Worm (Caenorhabditis elegans) whole organism, mixed stage, embryonic: ENCODE data around the gene ctsa-1.2.
A peak's percentile ranks its signal among the peaks of the same experiment; 100 is the strongest.

Experiments used
- M03D4.4 ChIP-seq: sonication (generic microtip); optimal IDR thresholded peaks from 2 replicates; lab custom pipeline; 2017; ENCODE audit warnings: mild to moderate bottlenecking, missing genetic modification characterization, missing compliant biosample characterization
- bed-3 ChIP-seq: fragments of 200-800 bp; sonication (Bioruptor generic); optimal IDR thresholded peaks from 3 replicates; lab custom pipeline; 2018; ENCODE audit warnings: mild to moderate bottlenecking, missing genetic modification characterization, moderate library complexity, missing compliant biosample characterization
- blmp-1 ChIP-seq: fragments of 150-350 bp; optimal IDR thresholded peaks from 2 replicates; lab custom pipeline; 2014; ENCODE audit warnings: missing biosample characterization, missing genetic modification characterization
- ceh-39 ChIP-seq: fragments of 150-350 bp; optimal IDR thresholded peaks from 2 replicates; lab custom pipeline; 2014; ENCODE audit warnings: missing biosample characterization, missing genetic modification characterization
- ceh-43 ChIP-seq: fragments of 200-800 bp; sonication (Bioruptor generic); optimal IDR thresholded peaks from 2 replicates; lab custom pipeline; 2018; ENCODE audit warnings: mild to moderate bottlenecking, missing genetic modification characterization, moderate library complexity, missing compliant biosample characterization
- ceh-83 ChIP-seq: fragments of 200-800 bp; sonication (Bioruptor generic); optimal IDR thresholded peaks from 2 replicates; lab custom pipeline; 2018; ENCODE audit warnings: mild to moderate bottlenecking, missing genetic modification characterization, missing compliant biosample characterization
- ces-1 ChIP-seq: fragments of 150-350 bp; optimal IDR thresholded peaks from 2 replicates; lab custom pipeline; 2014; ENCODE audit warnings: missing biosample characterization, missing genetic modification reagents, missing genetic modification characterization
- cnd-1 ChIP-seq: fragments of 200-800 bp; sonication (Bioruptor generic); optimal IDR thresholded peaks from 2 replicates; lab custom pipeline; 2018; ENCODE audit warnings: mild to moderate bottlenecking, missing genetic modification characterization, missing compliant biosample characterization
- drap-1 ChIP-seq: fragments of 200-800 bp; sonication (Bioruptor generic); optimal IDR thresholded peaks from 3 replicates; lab custom pipeline; 2018; ENCODE audit warnings: mild to moderate bottlenecking, missing genetic modification characterization, missing compliant biosample characterization
- elt-1 ChIP-seq: sonication (generic microtip); optimal IDR thresholded peaks from 2 replicates; lab custom pipeline; 2017; ENCODE audit warnings: missing genetic modification characterization, mild to moderate bottlenecking, missing compliant biosample characterization, antibody characterized with exemption, moderate library complexity, borderline replicate concordance; ENCODE audit not compliant: insufficient read depth
- elt-3 ChIP-seq: fragments of 150-350 bp; optimal IDR thresholded peaks from 2 replicates; lab custom pipeline; 2014; ENCODE audit warnings: missing biosample characterization, missing genetic modification characterization
- flh-1 ChIP-seq: fragments of 200-800 bp; sonication (Bioruptor generic); optimal IDR thresholded peaks from 2 replicates; lab custom pipeline; 2018; ENCODE audit warnings: mild to moderate bottlenecking, missing genetic modification characterization, moderate library complexity, missing compliant biosample characterization
- ham-2 ChIP-seq: fragments of 200-800 bp; sonication (Bioruptor generic); optimal IDR thresholded peaks from 2 replicates; lab custom pipeline; 2018; ENCODE audit warnings: mild to moderate bottlenecking, missing genetic modification characterization, missing compliant biosample characterization
- hlh-1 ChIP-seq: fragments of 150-350 bp; optimal IDR thresholded peaks from 2 replicates; lab custom pipeline; 2014; ENCODE audit warnings: missing biosample characterization, missing genetic modification reagents, missing genetic modification characterization
- lin-13 ChIP-seq: fragments of 150-350 bp; optimal IDR thresholded peaks from 2 replicates; lab custom pipeline; 2014; ENCODE audit warnings: missing biosample characterization, missing genetic modification characterization
- lin-32 ChIP-seq: fragments of 200-800 bp; sonication (Bioruptor generic); optimal IDR thresholded peaks from 2 replicates; lab custom pipeline; 2018; ENCODE audit warnings: mild to moderate bottlenecking, missing genetic modification characterization, missing compliant biosample characterization
- lsy-2 ChIP-seq: fragments of 150-350 bp; optimal IDR thresholded peaks from 2 replicates; lab custom pipeline; 2014; ENCODE audit warnings: missing biosample characterization, missing genetic modification characterization
- mep-1 ChIP-seq: fragments of 150-350 bp; optimal IDR thresholded peaks from 2 replicates; lab custom pipeline; 2017; ENCODE audit warnings: missing biosample characterization, missing genetic modification reagents, missing genetic modification characterization, inconsistent platforms
- mls-2 ChIP-seq: sonication (generic microtip); optimal IDR thresholded peaks from 2 replicates; lab custom pipeline; 2016; ENCODE audit warnings: mild to moderate bottlenecking, missing genetic modification characterization, moderate library complexity, missing compliant biosample characterization
- nhr-12 ChIP-seq: fragments of 150-350 bp; optimal IDR thresholded peaks from 2 replicates; lab custom pipeline; 2014; ENCODE audit warnings: missing biosample characterization, missing genetic modification characterization
- nhr-2 ChIP-seq: fragments of 150-350 bp; optimal IDR thresholded peaks from 2 replicates; lab custom pipeline; 2014; ENCODE audit warnings: missing biosample characterization, missing genetic modification characterization
- nhr-237 ChIP-seq: fragments of 150-350 bp; optimal IDR thresholded peaks from 2 replicates; lab custom pipeline; 2014; ENCODE audit warnings: missing biosample characterization, missing genetic modification characterization
- nhr-28 ChIP-seq: fragments of 150-350 bp; optimal IDR thresholded peaks from 2 replicates; lab custom pipeline; 2014; ENCODE audit warnings: missing biosample characterization, missing genetic modification characterization
- pha-4 ChIP-seq: fragments of 150-350 bp; optimal IDR thresholded peaks from 2 replicates; lab custom pipeline; 2018; ENCODE audit warnings: missing biosample characterization, missing genetic modification reagents, missing genetic modification characterization
- sem-2 ChIP-seq: fragments of 200-800 bp; sonication (Bioruptor generic); optimal IDR thresholded peaks from 2 replicates; lab custom pipeline; 2018; ENCODE audit warnings: mild to moderate bottlenecking, missing genetic modification characterization, missing compliant biosample characterization
- snpc-4 ChIP-seq: fragments of 150-350 bp; optimal IDR thresholded peaks from 2 replicates; lab custom pipeline; 2014; ENCODE audit warnings: missing biosample characterization, missing genetic modification characterization
- sptf-1 ChIP-seq: sonication (generic microtip); optimal IDR thresholded peaks from 2 replicates; lab custom pipeline; 2017; ENCODE audit warnings: mild to moderate bottlenecking, missing genetic modification characterization, moderate library complexity, missing compliant biosample characterization
- tbx-8 ChIP-seq: fragments of 200-800 bp; sonication (Bioruptor generic); optimal IDR thresholded peaks from 2 replicates; lab custom pipeline; 2018; ENCODE audit warnings: mild to moderate bottlenecking, missing genetic modification characterization, moderate library complexity, missing compliant biosample characterization
- unc-120 ChIP-seq: sonication (generic microtip); optimal IDR thresholded peaks from 2 replicates; lab custom pipeline; 2017; ENCODE audit warnings: missing genetic modification characterization, missing compliant biosample characterization; ENCODE audit not compliant: poor library complexity, severe bottlenecking
- unc-39 ChIP-seq: fragments of 150-350 bp; optimal IDR thresholded peaks from 2 replicates; lab custom pipeline; 2014; ENCODE audit warnings: missing biosample characterization, missing genetic modification characterization
- unc-62 ChIP-seq: fragments of 150-350 bp; optimal IDR thresholded peaks from 2 replicates; lab custom pipeline; 2014; ENCODE audit warnings: missing biosample characterization, missing genetic modification reagents, missing genetic modification characterization
- zip-8 ChIP-seq: fragments of 150-350 bp; optimal IDR thresholded peaks from 2 replicates; lab custom pipeline; 2014; ENCODE audit warnings: missing biosample characterization, missing genetic modification characterization
- ztf-11 ChIP-seq: fragments of 150-350 bp; optimal IDR thresholded peaks from 2 replicates; lab custom pipeline; 2014; ENCODE audit warnings: missing biosample characterization, missing genetic modification characterization

The ctsa-1.2 gene

DNA sequence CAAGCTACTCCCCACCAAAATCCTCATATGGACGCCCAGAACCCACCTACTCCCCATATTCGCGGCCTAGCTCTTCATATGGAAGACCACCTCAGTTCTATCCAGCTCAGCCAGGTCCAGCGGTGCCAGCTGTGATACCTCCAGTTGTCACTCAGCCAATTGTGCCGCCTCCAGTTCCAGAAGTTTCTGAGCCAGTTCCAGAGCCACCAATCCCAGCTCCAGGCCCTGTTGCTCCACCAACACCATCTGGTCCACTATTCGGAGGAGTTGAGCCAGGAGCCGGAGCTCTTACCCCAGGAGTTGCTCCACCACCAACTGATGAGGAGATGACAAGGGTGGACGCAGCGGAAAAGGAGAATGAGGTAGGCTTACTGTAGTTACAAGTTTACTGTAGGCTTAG is 17.6 kb upstream of the ctsa-1.2 start:
- TF ChIP-seq nhr-237 = no peak
- TF ChIP-seq nhr-28 = no peak

DNA sequence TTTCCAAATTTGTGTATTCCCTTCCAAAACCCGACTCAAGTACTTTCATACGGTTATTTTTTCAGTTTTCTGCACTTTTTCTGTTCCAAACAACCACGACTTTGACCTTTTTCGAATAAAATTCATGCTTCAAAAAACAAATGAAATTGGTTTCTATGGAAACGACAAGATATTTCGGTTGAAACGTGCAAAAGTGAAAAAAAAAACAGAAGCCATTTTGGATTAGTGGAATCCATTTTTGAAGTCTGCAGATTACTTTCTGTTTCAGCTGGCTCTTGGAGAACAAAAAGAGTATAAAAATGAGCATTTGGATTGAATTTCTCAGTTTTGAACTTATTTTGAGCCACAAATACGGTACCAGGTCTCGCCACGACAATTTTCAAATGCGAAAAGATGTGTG is 17.0 kb upstream of the ctsa-1.2 start:
- TF ChIP-seq tbx-8 (GFP tag; lab: Kevin White, UChicago) = no peak
- no peak for TF ChIP-seq pha-4 (tag; lab: Kevin White, UChicago)
- TF ChIP-seq ceh-43 (GFP tag; lab: Kevin White, UChicago) = no peak
- no peak for TF ChIP-seq elt-3 (tag; lab: Kevin White, UChicago)
- TF ChIP-seq lsy-2 (tag; lab: Kevin White, UChicago) = no peak
- TF ChIP-seq cnd-1 (tag; lab: Kevin White, UChicago) = no peak
- no peak for TF ChIP-seq lin-32 (GFP tag; lab: Kevin White, UChicago)
- TF ChIP-seq lin-13 (tag; lab: Kevin White, UChicago) = no peak
- TF ChIP-seq sem-2 (GFP tag; lab: Kevin White, UChicago) = no peak

DNA sequence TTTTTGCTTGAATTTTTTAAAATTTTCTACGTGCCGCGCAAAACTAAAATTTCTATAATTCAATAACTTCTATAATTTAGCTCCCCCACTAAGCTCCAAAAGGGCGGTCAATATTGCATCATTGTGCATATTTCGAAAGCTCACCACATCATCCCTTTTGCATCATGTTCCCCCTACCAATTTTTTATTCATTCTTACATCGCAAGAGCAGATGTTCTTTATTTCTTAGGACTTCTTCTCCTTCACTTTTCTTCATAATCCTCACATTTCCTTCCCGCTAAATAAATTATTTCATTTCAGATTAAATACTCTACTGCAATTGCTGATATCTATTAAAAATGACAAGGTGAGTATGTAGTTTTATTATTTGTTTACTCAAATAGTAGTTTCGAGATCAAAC is 15.3 kb upstream of the ctsa-1.2 start, which contains the start of gene ldh-1:
ldh-1 (plus strand) TSS at position 301 of the 400 bp plus-strand sequence.
- TF ChIP-seq pha-4 (tag; lab: Kevin White, UChicago) = no peak
- TF ChIP-seq flh-1 (GFP tag; lab: Kevin White, UChicago) = no peak
- peak; percentile 37 for TF ChIP-seq ces-1 (GFP tag; lab: Kevin White, UChicago)
- no peak for TF ChIP-seq elt-3 (tag; lab: Kevin White, UChicago)
- TF ChIP-seq, all 35 proteins: peak for 1

DNA sequence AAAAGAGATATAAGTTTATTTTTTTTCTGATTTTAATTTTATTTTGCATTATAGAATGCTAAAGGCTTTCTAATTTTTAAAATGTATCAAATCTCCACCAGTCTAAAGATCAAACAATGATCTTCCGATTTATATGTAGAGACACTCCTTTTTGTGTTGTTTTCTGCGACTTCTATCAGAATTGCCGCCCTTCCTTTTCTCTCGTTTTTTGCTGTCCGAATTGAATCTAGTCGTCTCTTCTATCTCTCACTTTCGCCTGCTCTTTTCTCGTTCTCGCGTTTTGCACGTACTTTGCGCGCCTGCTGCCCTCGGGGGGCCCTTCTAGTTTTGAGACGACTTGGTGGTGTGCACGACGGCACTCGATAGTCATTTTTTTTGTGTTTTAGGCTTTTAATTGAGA is 14.8 kb upstream of the ctsa-1.2 start:
- TF ChIP-seq mls-2 (tag; lab: Kevin White, UChicago) (no peak), elt-1 (tag; lab: Kevin White, UChicago) (no peak), unc-39 (tag; lab: Kevin White, UChicago) (no peak), sem-2 (GFP tag; lab: Kevin White, UChicago) (no peak), unc-120 (tag; lab: Kevin White, UChicago) (peak; percentile 25), nhr-12 (tag; lab: Kevin White, UChicago) (no peak), hlh-1 (tag; lab: Kevin White, UChicago) (peak; percentile 74), snpc-4 (tag; lab: Kevin White, UChicago) (no peak), flh-1 (GFP tag; lab: Kevin White, UChicago) (no peak), ces-1 (GFP tag; lab: Kevin White, UChicago) (peak; percentile 85), zip-8 (no peak), nhr-28 (no peak), lin-13 (tag; lab: Kevin White, UChicago) (no peak), lsy-2 (tag; lab: Kevin White, UChicago) (no peak), ztf-11 (no peak)
- TF ChIP-seq, all 35 proteins: peak for 3

DNA sequence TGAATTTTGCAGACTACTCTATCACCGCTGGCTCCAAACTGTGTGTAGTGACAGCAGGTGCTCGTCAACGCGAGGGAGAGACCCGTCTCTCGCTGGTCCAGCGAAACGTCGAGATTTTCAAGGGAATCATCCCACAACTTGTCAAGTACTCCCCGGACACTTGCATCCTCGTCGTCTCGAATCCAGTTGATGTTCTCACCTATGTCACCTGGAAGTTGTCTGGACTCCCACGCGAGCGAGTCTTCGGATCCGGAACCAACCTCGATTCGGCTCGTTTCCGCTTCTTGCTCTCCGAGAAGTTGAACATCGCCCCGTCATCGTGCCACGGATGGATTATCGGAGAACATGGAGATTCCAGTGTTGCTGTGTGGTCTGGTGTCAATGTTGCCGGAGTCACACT is 13.5 kb upstream of the ctsa-1.2 start:
- no peak for TF ChIP-seq mls-2 (tag; lab: Kevin White, UChicago)
- TF ChIP-seq sptf-1 (tag; lab: Kevin White, UChicago) = no peak
- TF ChIP-seq cnd-1 (tag; lab: Kevin White, UChicago) = no peak
- no peak for TF ChIP-seq unc-120 (tag; lab: Kevin White, UChicago)
- no peak for TF ChIP-seq nhr-2 (tag; lab: Kevin White, UChicago)
- TF ChIP-seq unc-39 (tag; lab: Kevin White, UChicago) = no peak
- TF ChIP-seq bed-3 = no peak
- TF ChIP-seq lin-13 (tag; lab: Kevin White, UChicago) = no peak
- TF ChIP-seq nhr-28 = no peak
- TF ChIP-seq drap-1 = no peak
- TF ChIP-seq ztf-11 = no peak
- TF ChIP-seq blmp-1 (tag; lab: Kevin White, UChicago) = no peak
- no peak for TF ChIP-seq snpc-4 (tag; lab: Kevin White, UChicago)
- TF ChIP-seq elt-3 (tag; lab: Kevin White, UChicago) = no peak

DNA sequence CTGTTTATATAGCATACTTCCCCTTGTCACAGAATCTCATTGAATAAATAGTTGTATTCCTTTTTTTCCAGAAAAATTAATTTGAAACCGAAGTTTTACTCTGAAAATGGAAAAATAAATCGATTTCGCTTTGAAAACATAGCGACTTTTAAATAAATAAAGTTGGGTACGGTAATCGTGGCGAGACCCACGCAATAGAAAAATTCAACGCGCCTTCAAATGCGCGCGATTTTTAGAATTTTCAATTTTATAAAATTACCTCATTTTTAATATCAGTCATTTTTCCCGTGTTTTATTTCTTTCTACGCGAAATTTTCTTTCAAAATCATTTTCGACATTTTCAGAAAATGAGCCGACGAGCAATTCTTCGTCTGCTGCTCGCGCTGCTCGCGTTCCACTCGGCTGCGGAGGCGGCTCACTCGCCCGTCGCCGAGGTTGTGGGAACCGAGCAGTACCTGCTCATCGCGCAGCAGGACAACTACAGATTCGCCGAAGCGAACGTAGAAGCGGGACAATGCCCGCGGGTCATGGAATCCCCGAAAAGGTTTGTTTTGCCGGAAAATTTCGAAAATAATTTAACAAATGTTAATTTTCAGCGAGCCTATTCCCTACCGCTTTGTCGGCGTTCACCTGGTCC is 12.6 kb upstream of the ctsa-1.2 start, which contains the start of gene F13D12.5:
F13D12.5 (plus strand) TSS at position 345 of the 637 bp plus-strand sequence.
- TF ChIP-seq blmp-1 (tag; lab: Kevin White, UChicago) (no peak), ham-2 (GFP tag; lab: Kevin White, UChicago) (no peak), ceh-39 (tag; lab: Kevin White, UChicago) (no peak), M03D4.4 (tag; lab: Kevin White, UChicago) (no peak), lin-32 (GFP tag; lab: Kevin White, UChicago) (no peak), sptf-1 (tag; lab: Kevin White, UChicago) (no peak), unc-62 (GFP tag; lab: Kevin White, UChicago) (no peak), flh-1 (GFP tag; lab: Kevin White, UChicago) (no peak), nhr-28 (no peak), hlh-1 (tag; lab: Kevin White, UChicago) (no peak), elt-3 (tag; lab: Kevin White, UChicago) (no peak), snpc-4 (tag; lab: Kevin White, UChicago) (no peak), mep-1 (tag; lab: Kevin White, UChicago) (no peak), lin-13 (tag; lab: Kevin White, UChicago) (no peak), ceh-83 (GFP tag; lab: Kevin White, UChicago) (no peak), ztf-11 (no peak), mls-2 (tag; lab: Kevin White, UChicago) (no peak)
